Fruit fly (Drosophila melanogaster): ENCODE measurements around the gene CG44098.

CG44098 gene

DNA sequence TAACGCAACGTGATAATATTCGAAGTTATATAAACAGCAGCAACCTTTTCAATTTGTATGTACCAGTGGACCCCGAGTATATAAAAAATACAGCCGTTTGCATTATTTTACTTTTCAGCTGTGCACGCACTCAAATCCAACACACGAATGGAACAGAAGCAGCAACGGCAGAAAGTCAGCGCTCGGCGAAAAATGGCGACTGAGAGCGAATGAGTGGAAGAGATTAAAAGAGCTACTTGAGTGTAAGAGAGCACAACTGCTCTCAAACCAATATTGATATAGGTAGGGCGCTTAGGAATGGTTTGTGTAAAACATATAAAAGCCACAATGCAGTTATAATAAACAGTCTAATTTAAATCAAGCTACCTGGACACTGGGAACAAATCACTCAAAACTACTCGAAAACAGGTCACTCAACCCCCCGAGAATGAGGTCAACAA, 33.3 kb upstream of the CG44098 start (continued):
- TF ChIP-seq usp (GFP tag; optimal IDR thresholded peaks at IDR 0.05), result no peak
- TF ChIP-seq CoRest (tag; optimal IDR thresholded peaks at IDR 0.05), result peak; percentile 1
- peak; percentile 68; the same call in 1 of the 2 replicates for TF ChIP-seq sim (GFP tag; IDR thresholded peaks at IDR 0.05)
- TF ChIP-seq gcm2 (GFP tag; optimal IDR thresholded peaks at IDR 0.05), result peak; percentile 30
- TF ChIP-seq CG17385 (GFP tag; optimal IDR thresholded peaks at IDR 0.05), result peak; percentile 63
- TF ChIP-seq CG13424 (tag; optimal IDR thresholded peaks at IDR 0.05), result peak; percentile 29
- TF ChIP-seq tll (GFP tag; optimal IDR thresholded peaks at IDR 0.05), result peak in 1 of 2 experiments; percentile 84
- peak; percentile 29 for TF ChIP-seq Nf-YC (tag; optimal IDR thresholded peaks at IDR 0.05)
- TF ChIP-seq Hr78 (GFP tag; optimal IDR thresholded peaks at IDR 0.05), result no peak
- TF ChIP-seq klu (GFP tag; IDR thresholded peaks at IDR 0.05), result no peak
- TF ChIP-seq odd (GFP tag; optimal IDR thresholded peaks at IDR 0.05), result peak; percentile 83
- peak; percentile 57 for TF ChIP-seq CG18764 (GFP tag; optimal IDR thresholded peaks at IDR 0.05)
- no peak for TF ChIP-seq sc (optimal IDR thresholded peaks at IDR 0.05)
- peak; percentile 60 for TF ChIP-seq sc (GFP tag; optimal IDR thresholded peaks at IDR 0.05)
- TF ChIP-seq pan (optimal IDR thresholded peaks at IDR 0.05), result no peak
- TF ChIP-seq pan (GFP tag; optimal IDR thresholded peaks at IDR 0.05 in 1 of 2, IDR thresholded peaks at IDR 0.05 in 1 of 2), result peak in 1 of 2 experiments; percentile 38
- peak; percentile 58 for TF ChIP-seq org-1 (GFP tag; optimal IDR thresholded peaks at IDR 0.05)
- peak; percentile 87 for TF ChIP-seq CG12071 (GFP tag; optimal IDR thresholded peaks at IDR 0.05)
- no peak for TF ChIP-seq CG7372 (GFP tag; IDR thresholded peaks at IDR 0.05)
- no peak for TF ChIP-seq CG8478 (optimal IDR thresholded peaks at IDR 0.05)
- TF ChIP-seq CkIIα-i1 (GFP tag; IDR thresholded peaks at IDR 0.05), result no peak
- TF ChIP-seq CG16863 (GFP tag; optimal IDR thresholded peaks at IDR 0.05), result peak; percentile 70
- peak; percentile 86 for TF ChIP-seq ci (GFP tag; IDR thresholded peaks at IDR 0.05)
- TF ChIP-seq chif (GFP tag; optimal IDR thresholded peaks at IDR 0.05), result peak in 1 of 2 experiments; percentile 26
- TF ChIP-seq fd96Cb (tag; optimal IDR thresholded peaks at IDR 0.05), result no peak
- TF ChIP-seq mld (GFP tag; IDR thresholded peaks at IDR 0.05; ENCODE audit: partially characterized antibody), result no peak
- peak; percentile 73 for TF ChIP-seq Mes4 (GFP tag; optimal IDR thresholded peaks at IDR 0.05)
- TF ChIP-seq Rx (GFP tag; IDR thresholded peaks at IDR 0.05), result no peak
- TF ChIP-seq C15 (GFP tag; IDR thresholded peaks at IDR 0.05), result no peak
- TF ChIP-seq CG12299 (tag; optimal IDR thresholded peaks at IDR 0.05), result peak; percentile 76
- TF ChIP-seq Dip3 (GFP tag; optimal IDR thresholded peaks at IDR 0.05), result no peak
- TF ChIP-seq CG1832 (GFP tag; optimal IDR thresholded peaks at IDR 0.05), result no peak
- peak; percentile 32 for TF ChIP-seq grau (tag; optimal IDR thresholded peaks at IDR 0.05)
- TF ChIP-seq dan (GFP tag; IDR thresholded peaks at IDR 0.05), result no peak
- no peak for TF ChIP-seq Atf3 (GFP tag; optimal IDR thresholded peaks at IDR 0.05)
- no peak for TF ChIP-seq dati (GFP tag; IDR thresholded peaks at IDR 0.05)
- TF ChIP-seq CG32532 (GFP tag; IDR thresholded peaks at IDR 0.05), result no peak
- TF ChIP-seq CG13894 (tag; optimal IDR thresholded peaks at IDR 0.05), result no peak
- no peak for TF ChIP-seq Ssrp (tag; optimal IDR thresholded peaks at IDR 0.05)
- TF ChIP-seq tgo (GFP tag; IDR thresholded peaks at IDR 0.05), result no peak; the same call in 2 of the 3 replicates
- no peak for TF ChIP-seq Doc3 (GFP tag; IDR thresholded peaks at IDR 0.05; ENCODE audit: partially characterized antibody)
- peak; percentile 1 for TF ChIP-seq lilli (GFP tag; optimal IDR thresholded peaks at IDR 0.05)
- TF ChIP-seq gce (GFP tag; IDR thresholded peaks at IDR 0.05), result no peak
- TF ChIP-seq slou (GFP tag; optimal IDR thresholded peaks at IDR 0.05), result no peak
- TF ChIP-seq tna (GFP tag; IDR thresholded peaks at IDR 0.05; ENCODE audit: partially characterized antibody), result peak; percentile 11; the same call in 1 of the 2 replicates
- TF ChIP-seq CG4707 (GFP tag; optimal IDR thresholded peaks at IDR 0.05), result peak; percentile 77
- TF ChIP-seq CG3995 (GFP tag; optimal IDR thresholded peaks at IDR 0.05), result no peak
- TF ChIP-seq Dp (GFP tag; optimal IDR thresholded peaks at IDR 0.05), result no peak
- no peak for TF ChIP-seq CG1602 (GFP tag; optimal IDR thresholded peaks at IDR 0.05)
- TF ChIP-seq Chrac-16 (GFP tag; optimal IDR thresholded peaks at IDR 0.05), result no peak
- TF ChIP-seq CG4424 (GFP tag; optimal IDR thresholded peaks at IDR 0.05), result peak; percentile 55
- peak; percentile 70 for TF ChIP-seq CG8089 (GFP tag; optimal IDR thresholded peaks at IDR 0.05)
